Worm (Caenorhabditis elegans): ENCODE results near the gene nhr-166.

nhr-166 gene

DNA sequence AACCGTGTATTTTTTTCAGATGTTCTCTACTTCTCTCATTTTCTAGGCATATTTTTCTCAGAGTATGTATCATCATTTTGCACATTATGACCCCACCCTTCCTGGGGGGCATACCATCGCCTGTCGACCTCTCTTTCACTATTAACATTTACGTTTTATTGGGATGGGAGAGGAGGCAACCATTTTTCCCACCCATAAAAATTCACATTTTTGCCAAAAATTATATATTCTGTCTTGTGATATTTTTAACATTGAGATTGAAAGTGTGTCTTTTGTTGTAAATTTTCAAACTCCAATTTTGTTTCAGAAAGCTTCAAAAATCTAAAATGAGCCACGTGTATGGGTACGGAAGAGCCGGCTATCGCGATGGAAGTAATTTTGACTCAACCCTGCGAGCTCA is 14.7 kb downstream of the nhr-166 start, which contains the start of gene F53C3.7:
Gene F53C3.7, plus strand, starts transcription at position 301 of the 400 bp plus-strand sequence.
- TF ChIP-seq unc-62 (GFP tag; optimal IDR thresholded peaks at IDR 0.05) = no peak

- no peak for TF ChIP-seq unc-62 (GFP tag; optimal IDR thresholded peaks at IDR 0.05)
These were observed 16.9 kb downstream of the nhr-166 start for ce11 chrII:3896920-3897319.

DNA sequence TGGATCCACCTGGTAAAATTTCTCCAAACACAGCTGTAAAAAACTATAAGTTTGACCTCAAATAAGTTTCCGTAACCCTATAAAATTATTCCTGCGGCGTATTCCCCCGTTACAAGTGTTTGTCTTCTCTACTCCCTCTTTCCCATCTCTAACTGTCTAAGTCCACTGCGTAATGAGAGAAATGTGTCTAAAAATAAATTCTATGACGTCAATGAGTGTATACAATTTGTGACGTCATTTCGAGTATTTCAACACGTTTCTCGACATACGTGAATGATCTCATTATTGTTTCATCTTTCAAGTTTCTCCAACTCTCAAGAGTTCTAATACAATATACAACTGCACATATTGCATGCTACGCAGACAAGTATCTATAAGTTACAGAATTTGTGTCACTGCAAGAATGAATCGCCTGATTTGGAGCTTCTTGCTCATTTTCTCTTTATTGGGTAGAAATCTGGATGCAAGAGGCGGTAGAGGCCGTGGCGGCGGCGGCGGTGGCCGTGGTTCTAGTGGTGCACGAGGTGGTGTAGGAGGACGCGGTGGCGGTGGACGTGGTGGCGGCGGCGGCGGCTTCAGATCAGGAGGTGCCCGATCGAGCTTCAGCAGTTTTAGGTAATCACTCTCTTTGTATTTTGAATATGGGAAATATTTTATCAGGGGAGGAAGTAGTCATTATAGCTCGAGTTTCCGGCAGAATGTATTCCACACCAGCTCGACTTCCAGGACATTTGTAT is 17.9 kb downstream of the nhr-166 start, which contains the start of gene F53C3.6:
Gene F53C3.6, plus strand, starts transcription at position 385 of the 737 bp plus-strand sequence.
- no peak for TF ChIP-seq unc-62 (GFP tag; optimal IDR thresholded peaks at IDR 0.05)

ce11 chrII:3901108-3901507 is 21.1 kb downstream of the nhr-166 start, which contains the start of gene F53C3.4:
TSS of gene F53C3.4 (plus strand) at chrII:3901408.
- TF ChIP-seq unc-62 (GFP tag; optimal IDR thresholded peaks at IDR 0.05) = no peak

ce11 chrII:3902798-3903197 is 22.8 kb downstream of the nhr-166 start, which contains the start of gene F53C3.3:
TSS of gene F53C3.3 (plus strand) at chrII:3902856.
- TF ChIP-seq unc-62 (GFP tag; optimal IDR thresholded peaks at IDR 0.05) = no peak

- no peak for TF ChIP-seq unc-62 (GFP tag; optimal IDR thresholded peaks at IDR 0.05)
These were observed 26.7 kb downstream of the nhr-166 start, which contains the start of the genes F53C3.11 and fbxb-103 for ce11 chrII:3906615-3907190. TSS of gene F53C3.11 (minus strand) at chrII:3906715. TSS of gene fbxb-103 (plus strand) at chrII:3907140.

ce11 chrII:3908135-3908534 is 28.1 kb downstream of the nhr-166 start:
- TF ChIP-seq unc-62 (GFP tag; optimal IDR thresholded peaks at IDR 0.05) = no peak

DNA sequence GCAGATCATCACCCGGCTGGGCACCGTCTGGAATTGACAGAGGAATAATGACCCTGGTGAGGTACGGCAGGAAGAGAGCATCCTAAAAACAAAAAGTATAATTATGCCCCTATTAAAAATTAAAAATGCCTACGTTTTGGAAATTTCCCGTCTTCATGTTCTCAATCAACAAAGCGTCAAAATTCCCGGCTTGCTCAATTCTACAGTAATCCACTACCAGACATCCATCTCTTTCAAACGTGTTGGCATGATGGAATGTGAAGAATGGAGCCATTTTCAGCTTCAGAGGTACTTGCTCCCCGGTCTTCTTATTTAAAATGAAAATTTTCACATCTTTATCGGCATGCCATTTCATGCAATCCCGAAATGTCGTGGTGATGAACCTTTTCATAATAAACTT is 29.3 kb downstream of the nhr-166 start:
- TF ChIP-seq unc-62 (GFP tag; optimal IDR thresholded peaks at IDR 0.05) = no peak

DNA sequence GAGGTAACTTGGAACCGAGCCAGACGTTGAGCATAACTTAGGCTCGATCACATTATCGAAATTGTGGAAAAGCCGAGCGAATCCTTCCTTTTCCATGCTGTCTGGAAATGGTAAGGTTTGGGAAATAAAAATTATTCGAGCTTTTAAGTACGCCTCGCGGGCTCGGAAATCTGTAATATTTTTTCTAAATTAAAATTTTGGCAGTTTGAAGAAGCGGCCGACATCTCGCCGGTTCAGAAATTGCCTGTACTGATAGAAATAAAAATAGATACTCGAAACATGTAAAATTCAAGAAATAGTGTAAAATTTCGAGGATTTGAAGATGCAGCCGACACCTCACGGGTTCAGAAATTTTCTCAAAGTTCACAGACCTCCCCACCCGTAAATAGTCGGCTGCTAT is 30.7 kb downstream of the nhr-166 start, which contains the start of gene bcmo-2:
Gene bcmo-2, minus strand, starts transcription at position 101 of the 400 bp plus-strand sequence.
- no peak for TF ChIP-seq unc-62 (GFP tag; optimal IDR thresholded peaks at IDR 0.05)

DNA sequence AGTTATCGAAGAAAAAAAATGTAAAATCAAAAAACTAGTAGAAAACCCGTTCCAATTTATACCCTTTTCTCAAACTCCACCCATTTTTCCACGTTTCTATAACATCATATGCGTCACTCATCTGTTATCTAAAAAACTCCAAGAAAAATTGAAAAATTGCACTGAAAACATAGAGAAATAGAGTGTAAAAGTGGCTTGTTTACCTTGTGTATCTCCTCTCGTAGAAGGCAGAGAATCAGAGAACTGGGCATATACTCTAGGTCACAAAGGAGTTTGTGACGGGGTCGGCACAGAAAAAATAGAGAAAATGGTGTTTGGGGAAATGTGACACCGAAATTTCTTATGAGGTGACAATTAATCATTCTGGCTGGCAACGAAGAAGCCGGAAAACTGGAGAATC is 31.2 kb downstream of the nhr-166 start:
- TF ChIP-seq unc-62 (GFP tag; optimal IDR thresholded peaks at IDR 0.05) = no peak

ce11 chrII:3911716-3912115 is 31.7 kb downstream of the nhr-166 start, which contains the start of gene F53C3.1:
TSS of gene F53C3.1 (plus strand) at chrII:3912016.
- no peak for TF ChIP-seq unc-62 (GFP tag; optimal IDR thresholded peaks at IDR 0.05)

DNA sequence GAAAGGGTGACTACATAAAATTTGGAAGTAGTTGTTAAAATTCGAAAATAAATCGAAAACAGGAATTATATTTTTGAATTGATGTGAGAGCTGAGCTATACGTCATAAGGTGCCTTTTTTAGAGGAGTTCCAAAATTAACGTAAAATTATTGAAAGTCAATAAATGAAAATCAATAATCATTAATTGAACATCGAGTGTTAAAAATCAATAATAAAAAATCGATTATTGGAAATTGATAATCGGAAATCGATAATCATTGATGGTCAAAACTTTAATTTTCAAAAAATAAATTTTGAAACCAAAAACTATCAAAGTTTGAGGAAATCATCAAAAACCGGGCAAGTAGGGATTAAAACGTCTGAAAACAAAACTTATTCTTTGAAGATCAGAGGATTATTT is 33.6 kb downstream of the nhr-166 start:
- no peak for TF ChIP-seq unc-62 (GFP tag; optimal IDR thresholded peaks at IDR 0.05)

ce11 chrII:3917985-3918633 is 38.1 kb downstream of the nhr-166 start:
- TF ChIP-seq unc-62 (GFP tag; optimal IDR thresholded peaks at IDR 0.05) = no peak

DNA sequence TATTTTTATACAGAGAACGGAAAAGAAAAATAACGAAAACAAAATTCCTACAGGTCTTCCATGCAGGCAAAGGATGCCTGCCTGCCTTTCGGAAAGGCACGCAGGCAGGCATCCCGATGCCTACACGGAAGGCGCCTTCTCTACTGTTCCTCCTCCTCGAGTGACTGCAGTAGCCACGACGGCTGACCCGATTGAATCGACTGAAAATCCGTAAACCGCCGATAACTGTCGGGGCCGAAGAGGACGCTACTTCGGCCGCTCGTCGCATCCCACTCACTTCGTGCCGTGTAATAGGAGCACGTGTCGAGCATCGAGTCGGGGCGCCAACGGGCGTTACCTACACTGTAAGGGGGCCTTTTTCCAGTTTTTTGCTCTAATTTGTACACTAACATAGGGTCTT is 40.6 kb downstream of the nhr-166 start:
- no peak for TF ChIP-seq unc-62 (GFP tag; optimal IDR thresholded peaks at IDR 0.05)

ce11 chrII:3922696-3923095 is 42.7 kb downstream of the nhr-166 start:
- no peak for TF ChIP-seq unc-62 (GFP tag; optimal IDR thresholded peaks at IDR 0.05)

- TF ChIP-seq unc-62 (GFP tag; optimal IDR thresholded peaks at IDR 0.05) = no peak
These were observed 47.9 kb downstream of the nhr-166 start, which contains the start of gene plpp-1.1 for ce11 chrII:3927943-3928393. TSS of gene plpp-1.1 (minus strand) at chrII:3927993.

Data from whole organism, dauer.